Worm (Caenorhabditis elegans) whole organism, L2 larva: ENCODE measurements around the gene mob-1.

Experiments used
- blmp-1 ChIP-seq: sonication (generic microtip); optimal IDR thresholded peaks from 2 replicates; lab custom pipeline; 2017; ENCODE audit warnings: missing genetic modification characterization, mild to moderate bottlenecking, missing compliant biosample characterization, antibody characterized with exemption, moderate library complexity; ENCODE audit not compliant: insufficient read depth
- elt-3 ChIP-seq: sonication (generic microtip); optimal IDR thresholded peaks from 2 replicates; lab custom pipeline; 2017; ENCODE audit warnings: missing biosample characterization, missing genetic modification characterization
- fos-1 ChIP-seq: fragments of 150-350 bp; optimal IDR thresholded peaks from 2 replicates; lab custom pipeline; 2014; ENCODE audit warnings: missing biosample characterization, missing genetic modification characterization
- lin-39 ChIP-seq: fragments of 150-350 bp; optimal IDR thresholded peaks from 2 replicates; lab custom pipeline; 2014; ENCODE audit warnings: missing biosample characterization, missing genetic modification reagents, missing genetic modification characterization
- nhr-12 ChIP-seq: fragments of 150-350 bp; optimal IDR thresholded peaks from 2 replicates; lab custom pipeline; 2014; ENCODE audit warnings: missing biosample characterization, missing genetic modification characterization
- peb-1 ChIP-seq: fragments of 150-350 bp; optimal IDR thresholded peaks from 2 replicates; lab custom pipeline; 2014; ENCODE audit warnings: missing biosample characterization, missing genetic modification characterization

ce11 chrIV:11858142-11858541, 2.2 kb upstream of the mob-1 start, which contains the start of gene let-92:
- no peak for TF ChIP-seq peb-1 (tag; lab: Kevin White, UChicago)
- no peak for TF ChIP-seq lin-39 (tag; lab: Kevin White, UChicago)
- no peak for TF ChIP-seq nhr-12
- no peak for TF ChIP-seq elt-3 (tag; lab: Kevin White, UChicago)
- no peak for TF ChIP-seq fos-1
- TF ChIP-seq blmp-1 (tag; lab: Kevin White, UChicago): no peak
